Worm (Caenorhabditis elegans): ENCODE data around the gene cpz-2.
A peak's percentile ranks its signal among the peaks of the same experiment; 100 is the strongest.

The cpz-2 gene

DNA sequence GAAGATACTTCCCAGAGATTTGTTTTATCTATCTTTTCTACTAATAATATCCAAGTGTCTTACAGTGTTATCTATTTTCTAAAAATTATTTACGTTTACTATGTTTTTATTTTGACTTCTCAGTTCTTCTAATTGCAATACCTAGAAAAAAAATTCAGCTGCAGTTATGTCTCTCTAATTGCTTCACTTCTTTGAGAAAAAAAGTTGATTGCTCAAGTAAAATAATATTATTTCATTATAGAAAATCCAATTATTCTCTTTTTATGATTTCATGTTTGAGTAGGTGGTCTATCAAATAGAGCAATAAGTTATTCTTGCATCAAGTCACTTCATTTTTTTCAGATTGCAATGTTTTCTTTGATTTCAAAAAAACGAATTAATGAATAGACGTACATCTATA lies 14.5 kb upstream of the cpz-2 start:
- TF ChIP-seq gei-8 (GFP tag; optimal IDR thresholded peaks at IDR 0.05) (no peak), T26A8.4 (GFP tag; IDR thresholded peaks at IDR 0.05) (no peak), T20F7.1 (GFP tag; optimal IDR thresholded peaks at IDR 0.05) (no peak), fos-1 (tag; optimal IDR thresholded peaks at IDR 0.05) (no peak), fkh-10 (GFP tag; optimal IDR thresholded peaks at IDR 0.05) (peak; percentile 37), madf-5 (GFP tag; IDR thresholded peaks at IDR 0.05) (no peak)

DNA sequence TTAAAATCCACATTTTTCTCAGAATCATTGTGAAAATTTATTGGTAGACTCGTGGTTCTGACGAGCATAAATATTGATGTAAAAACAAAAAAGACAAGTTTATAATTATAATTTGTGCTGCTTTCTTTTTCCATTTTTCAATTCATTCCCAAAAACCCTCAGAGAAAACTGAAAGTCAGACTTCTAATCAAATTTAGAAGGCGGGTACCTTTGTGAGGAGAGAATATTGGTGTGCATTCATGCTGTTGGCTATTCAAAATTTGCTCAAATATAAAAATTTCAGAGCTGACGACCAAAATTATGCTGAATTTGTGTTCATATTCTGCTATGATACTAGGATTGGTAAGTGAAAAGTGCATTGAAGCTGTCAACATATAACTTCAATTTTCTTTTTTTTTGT lies 14.0 kb upstream of the cpz-2 start, which contains the start of gene srx-125:
Gene srx-125 (plus strand): TSS at position 301 of the 400 bp plus-strand sequence.
- TF ChIP-seq unc-62 (GFP tag; optimal IDR thresholded peaks at IDR 0.05 in 1 of 2), result peak in 1 of 2 experiments; percentile 46
- no peak for TF ChIP-seq unc-62 (tag; optimal IDR thresholded peaks at IDR 0.05)
- no peak for TF ChIP-seq zip-2 (tag; optimal IDR thresholded peaks at IDR 0.05)

DNA sequence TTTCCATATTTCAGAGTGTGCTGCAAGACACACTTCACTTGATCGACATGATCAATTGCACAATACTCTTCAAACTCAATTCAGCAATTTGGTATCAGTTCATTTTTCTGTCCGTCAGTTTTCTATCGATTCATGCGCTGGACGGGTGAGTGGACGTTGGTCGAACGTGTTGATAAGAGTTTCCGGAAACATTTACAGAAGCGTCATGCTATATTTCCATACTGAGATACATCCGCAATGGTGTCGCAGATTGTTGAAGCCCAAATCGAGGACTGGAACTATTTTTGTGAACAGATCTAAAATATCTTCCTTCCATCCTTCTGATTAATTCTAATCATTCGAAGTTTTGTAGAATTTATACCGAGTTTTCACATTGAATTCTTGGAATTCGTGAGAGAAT lies 11.3 kb upstream of the cpz-2 start:
- TF ChIP-seq zfp-3 (GFP tag; conservative IDR thresholded peaks at IDR 0.05) (peak; percentile 64), nhr-102 (tag; optimal IDR thresholded peaks at IDR 0.05) (no peak), nhr-77 (tag; optimal IDR thresholded peaks at IDR 0.05) (peak; percentile 62), lin-13 (GFP tag; optimal IDR thresholded peaks at IDR 0.05) (no peak), dpl-1 (GFP tag; optimal IDR thresholded peaks at IDR 0.05) (no peak), attf-4 (tag; optimal IDR thresholded peaks at IDR 0.05) (no peak), php-3 (GFP tag; IDR thresholded peaks at IDR 0.05) (0 out of 2 replicates have a peak, but pooled peaks have one; percentile 6), lin-38 (GFP tag; IDR thresholded peaks at IDR 0.05) (no peak), zip-2 (tag; optimal IDR thresholded peaks at IDR 0.05) (no peak), cey-2 (tag; optimal IDR thresholded peaks at IDR 0.05; ENCODE audit: borderline replicate concordance, insufficient read depth) (no peak), R02D3.7 (tag; optimal IDR thresholded peaks at IDR 0.05) (no peak), nhr-28 (tag; optimal IDR thresholded peaks at IDR 0.05) (peak; percentile 55), nhr-25 (tag; optimal IDR thresholded peaks at IDR 0.05; ENCODE audit: borderline replicate concordance, insufficient read depth) (peak; percentile 3), lin-1 (GFP tag; IDR thresholded peaks at IDR 0.05) (peak; percentile 23; the same call in 1 of the 2 replicates), T26A8.4 (GFP tag; IDR thresholded peaks at IDR 0.05) (no peak), hmg-1.1 (GFP tag; IDR thresholded peaks at IDR 0.05) (no peak), dve-1 (tag; optimal IDR thresholded peaks at IDR 0.05; ENCODE audit: insufficient read depth) (peak; percentile 41), lir-3 (tag; optimal IDR thresholded peaks at IDR 0.05) (no peak), hlh-11 (tag; optimal IDR thresholded peaks at IDR 0.05) (no peak), ceh-44 (GFP tag; IDR thresholded peaks at IDR 0.05) (no peak), Y105C5A.15 (GFP tag; IDR thresholded peaks at IDR 0.05) (no peak), ceh-32 (tag; optimal IDR thresholded peaks at IDR 0.05; ENCODE audit: poor library complexity) (no peak), unc-62 (GFP tag; optimal IDR thresholded peaks at IDR 0.05 in 1 of 2) (peak in 1 of 2 experiments; percentile 6), unc-62 (tag; optimal IDR thresholded peaks at IDR 0.05) (no peak), skn-1 (tag; optimal IDR thresholded peaks at IDR 0.05) (no peak), mdt-29 (GFP tag; IDR thresholded peaks at IDR 0.05) (no peak; the same call in 1 of the 2 replicates), lsy-2 (tag; optimal IDR thresholded peaks at IDR 0.05) (no peak), snpc-4 (tag; optimal IDR thresholded peaks at IDR 0.05) (no peak), lin-39 (tag; optimal IDR thresholded peaks at IDR 0.05) (no peak), tra-1 (GFP tag; IDR thresholded peaks at IDR 0.05) (peak; percentile 48; the same call in 1 of the 2 replicates), nhr-237 (tag; optimal IDR thresholded peaks at IDR 0.05) (no peak), nhr-11 (tag; optimal IDR thresholded peaks at IDR 0.05) (no peak), F37D6.2 (tag; optimal IDR thresholded peaks at IDR 0.05) (no peak), pqm-1 (tag; optimal IDR thresholded peaks at IDR 0.05) (peak; percentile 54), fkh-10 (GFP tag; optimal IDR thresholded peaks at IDR 0.05) (no peak), fos-1 (tag; optimal IDR thresholded peaks at IDR 0.05) (no peak), tag-97 (GFP tag; IDR thresholded peaks at IDR 0.05) (no peak), nhr-10 (tag; optimal IDR thresholded peaks at IDR 0.05) (peak; percentile 36), mxl-3 (GFP tag; optimal IDR thresholded peaks at IDR 0.05) (peak; percentile 66), mdl-1 (tag; optimal IDR thresholded peaks at IDR 0.05) (peak in 1 of 2 experiments; percentile 7), mep-1 (tag; optimal IDR thresholded peaks at IDR 0.05) (peak; percentile 60), lim-7 (GFP tag; IDR thresholded peaks at IDR 0.05) (no peak), T20F7.1 (GFP tag; optimal IDR thresholded peaks at IDR 0.05) (peak; percentile 31), F26F4.8 (GFP tag; conservative IDR thresholded peaks at IDR 0.05) (no peak)

Measured in whole organism, L4 larva.